Worm (Caenorhabditis elegans): ENCODE data around the gene igdb-2.

DNA sequence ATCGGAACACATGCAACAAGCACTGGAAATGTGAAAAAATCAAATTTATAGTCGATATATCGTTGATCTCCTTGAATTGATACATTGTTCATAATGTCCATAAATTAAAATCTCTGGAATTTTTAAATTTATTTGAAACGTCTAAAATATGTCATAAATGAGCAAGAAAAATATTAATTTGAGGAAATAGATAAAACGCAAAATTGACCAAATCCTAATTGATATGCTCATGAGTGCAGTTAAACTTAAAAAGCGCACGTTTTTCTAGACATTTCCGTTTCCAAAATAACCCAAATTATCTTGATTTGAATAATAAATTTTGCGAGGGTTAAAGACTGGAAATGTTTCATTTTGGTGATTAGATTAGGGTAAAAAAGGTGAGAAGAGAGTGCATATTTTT lies 54.1 kb downstream of the igdb-2 start, which contains the start of gene sru-13:
- TF ChIP-seq Y5F2A.4 (GFP tag; optimal IDR thresholded peaks at IDR 0.05) (no peak), unc-39 (tag; optimal IDR thresholded peaks at IDR 0.05) (no peak), nhr-25 (tag; optimal IDR thresholded peaks at IDR 0.05; ENCODE audit: borderline replicate concordance, insufficient read depth) (no peak), zag-1 (tag; optimal IDR thresholded peaks at IDR 0.05) (no peak), nhr-102 (tag; optimal IDR thresholded peaks at IDR 0.05) (no peak), pqm-1 (tag; optimal IDR thresholded peaks at IDR 0.05) (no peak), mdl-1 (tag; optimal IDR thresholded peaks at IDR 0.05) (no peak), F49E8.2 (tag; optimal IDR thresholded peaks at IDR 0.05; ENCODE audit: borderline replicate concordance) (no peak), nhr-10 (tag; optimal IDR thresholded peaks at IDR 0.05) (no peak)
